Worm (Caenorhabditis elegans): ENCODE results near the gene ZK1307.1.

The ZK1307.1 gene

DNA sequence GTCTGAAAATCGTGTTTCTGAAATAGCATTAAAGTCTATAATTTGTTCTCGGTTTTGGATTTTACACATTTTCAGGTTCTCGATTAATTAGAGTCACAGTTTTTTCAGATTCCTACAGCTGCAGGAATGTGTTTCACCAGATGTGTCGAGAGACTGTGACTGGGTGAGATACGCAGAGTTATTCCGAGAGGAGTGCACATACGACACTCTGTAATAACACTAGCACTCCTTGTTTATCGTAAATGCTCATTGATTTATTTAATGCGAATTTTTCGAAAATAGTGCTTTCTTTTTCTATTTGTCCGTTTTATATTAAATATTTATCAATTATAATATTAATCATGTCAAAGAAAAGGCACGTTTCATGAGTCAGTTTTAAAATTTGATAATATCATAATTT lies 12.0 kb upstream of the ZK1307.1 start, which contains the start of gene ZK1320.11:
TSS of gene ZK1320.11 (plus strand) at position 243 of the 400 bp plus-strand sequence.
- TF ChIP-seq nfya-1 (tag; optimal IDR thresholded peaks at IDR 0.05; ENCODE audit: insufficient read depth) (peak; percentile 34), fkh-10 (GFP tag; optimal IDR thresholded peaks at IDR 0.05) (no peak), pha-4 (tag; optimal IDR thresholded peaks at IDR 0.05) (peak; percentile 19)

DNA sequence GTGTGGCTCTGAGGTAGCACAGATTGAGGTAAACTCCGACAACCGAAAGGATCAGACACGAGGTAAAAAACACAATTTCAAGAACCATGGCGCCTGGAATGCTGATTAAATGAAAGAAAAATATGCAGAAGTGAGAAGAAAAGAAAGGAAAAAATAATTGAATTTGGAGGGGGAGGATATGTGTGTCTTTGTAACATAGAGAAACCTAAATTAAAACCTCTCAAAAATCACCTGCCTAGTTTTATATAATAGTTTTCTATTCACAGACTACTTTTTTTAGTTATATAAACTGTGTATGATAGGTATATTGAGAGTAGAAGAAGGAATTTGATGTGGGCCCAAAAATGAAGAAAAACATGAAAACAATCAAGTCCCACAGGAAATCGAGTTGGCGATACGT lies 10.2 kb upstream of the ZK1307.1 start, which contains the start of gene ZK1320.5:
TSS of gene ZK1320.5 (minus strand) at position 101 of the 400 bp plus-strand sequence.
- no peak for TF ChIP-seq elt-2 (tag; optimal IDR thresholded peaks at IDR 0.05)
- no peak for TF ChIP-seq nfya-1 (tag; optimal IDR thresholded peaks at IDR 0.05; ENCODE audit: insufficient read depth)
- TF ChIP-seq ztf-11 (tag; optimal IDR thresholded peaks at IDR 0.05): no peak
- no peak for TF ChIP-seq elt-1 (tag; optimal IDR thresholded peaks at IDR 0.05)

DNA sequence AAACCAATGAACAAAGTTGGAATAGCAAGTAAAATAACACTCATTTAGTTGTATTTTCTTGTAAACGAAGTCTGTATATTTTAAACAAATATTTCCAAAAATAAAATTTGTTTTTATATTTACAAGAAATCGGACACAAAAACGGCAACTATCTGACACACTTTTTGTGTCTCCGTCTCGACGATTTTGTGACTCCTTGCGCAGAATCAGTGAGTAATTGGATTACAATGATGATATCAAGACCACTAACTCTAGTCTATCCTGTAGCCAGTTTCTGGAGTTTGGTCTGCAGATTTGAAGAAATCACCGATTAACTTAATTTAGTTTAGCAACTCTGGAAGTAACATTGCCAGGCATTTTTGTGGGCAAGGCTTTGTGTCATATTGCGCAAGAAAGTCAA lies 7.4 kb upstream of the ZK1307.1 start, which contains the start of gene cyp-13A10:
TSS of gene cyp-13A10 (minus strand) at position 88 of the 400 bp plus-strand sequence.
- TF ChIP-seq ceh-16 (tag; optimal IDR thresholded peaks at IDR 0.05) (no peak), ZK546.5 (tag; optimal IDR thresholded peaks at IDR 0.05) (no peak), mml-1 (tag; optimal IDR thresholded peaks at IDR 0.05) (no peak), unc-39 (tag; optimal IDR thresholded peaks at IDR 0.05) (no peak), nhr-77 (tag; optimal IDR thresholded peaks at IDR 0.05) (no peak), nhr-23 (tag; optimal IDR thresholded peaks at IDR 0.05) (no peak)

DNA sequence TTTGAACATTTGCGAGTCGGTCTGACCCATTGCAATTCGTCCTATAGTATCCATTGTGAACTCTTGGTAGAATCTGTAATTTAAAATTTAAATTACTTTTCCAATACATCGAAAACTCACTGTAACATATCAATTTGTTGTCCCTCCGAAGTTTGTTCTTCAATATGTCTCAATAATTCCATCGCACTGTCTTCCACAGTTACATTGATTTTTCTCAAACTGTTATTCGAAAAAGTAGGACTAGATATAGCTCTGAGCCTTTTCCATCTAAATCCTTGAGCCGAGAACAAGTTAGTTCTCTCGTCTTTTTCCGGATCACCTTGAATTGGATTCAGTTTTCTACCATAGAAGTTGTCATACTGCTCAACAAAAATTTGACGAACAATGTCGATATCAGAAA lies 6.8 kb upstream of the ZK1307.1 start:
- no peak for TF ChIP-seq mdl-1 (tag; optimal IDR thresholded peaks at IDR 0.05)
- no peak for TF ChIP-seq zag-1 (tag; optimal IDR thresholded peaks at IDR 0.05)
- TF ChIP-seq egl-27 (tag; optimal IDR thresholded peaks at IDR 0.05): no peak
- no peak for TF ChIP-seq nhr-28 (tag; optimal IDR thresholded peaks at IDR 0.05)
- no peak for TF ChIP-seq lin-15B (tag; optimal IDR thresholded peaks at IDR 0.05)
- no peak for TF ChIP-seq ama-1 (optimal IDR thresholded peaks at IDR 0.05)
- no peak for TF ChIP-seq egl-5 (tag; optimal IDR thresholded peaks at IDR 0.05)
- no peak for TF ChIP-seq lin-39 (tag; optimal IDR thresholded peaks at IDR 0.05)
- TF ChIP-seq ceh-82 (tag; optimal IDR thresholded peaks at IDR 0.05): no peak
- no peak for TF ChIP-seq nfya-1 (tag; optimal IDR thresholded peaks at IDR 0.05; ENCODE audit: insufficient read depth)
- TF ChIP-seq ceh-28 (tag; optimal IDR thresholded peaks at IDR 0.05): no peak
- TF ChIP-seq skn-1 (tag; optimal IDR thresholded peaks at IDR 0.05): no peak
- no peak for TF ChIP-seq elt-1 (tag; optimal IDR thresholded peaks at IDR 0.05)
- TF ChIP-seq nhr-76 (tag; optimal IDR thresholded peaks at IDR 0.05): no peak
- TF ChIP-seq ztf-11 (tag; optimal IDR thresholded peaks at IDR 0.05): no peak
- TF ChIP-seq lsy-12 (tag; optimal IDR thresholded peaks at IDR 0.05): no peak

DNA sequence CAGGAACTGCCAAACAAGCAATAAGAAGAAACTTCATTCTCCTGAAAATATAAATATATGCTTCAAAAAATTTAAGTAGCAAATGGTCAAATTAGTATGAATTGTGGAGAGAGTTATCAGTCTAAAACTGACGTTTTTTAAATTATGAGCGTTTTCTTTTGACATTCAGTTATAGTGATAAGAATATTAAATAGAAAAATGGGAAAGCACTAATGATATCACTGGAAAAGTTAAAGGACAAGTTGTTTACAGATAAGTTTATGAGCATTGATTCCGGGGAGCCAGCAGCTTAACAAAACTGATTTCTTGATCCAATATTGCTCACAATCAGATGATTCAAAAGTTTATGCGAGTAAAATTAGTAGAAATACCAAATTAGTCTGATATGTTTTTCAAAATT lies 5.0 kb upstream of the ZK1307.1 start, which contains the start of gene ZK1320.3:
TSS of gene ZK1320.3 (minus strand) at position 41 of the 400 bp plus-strand sequence.
- TF ChIP-seq elt-2 (tag; optimal IDR thresholded peaks at IDR 0.05) (peak; percentile 67), zag-1 (tag; optimal IDR thresholded peaks at IDR 0.05) (no peak), pqm-1 (tag; optimal IDR thresholded peaks at IDR 0.05) (peak; percentile 18), nhr-12 (tag; optimal IDR thresholded peaks at IDR 0.05) (no peak), unc-62 (GFP tag; optimal IDR thresholded peaks at IDR 0.05) (no peak), sea-2 (GFP tag; optimal IDR thresholded peaks at IDR 0.05) (no peak)

DNA sequence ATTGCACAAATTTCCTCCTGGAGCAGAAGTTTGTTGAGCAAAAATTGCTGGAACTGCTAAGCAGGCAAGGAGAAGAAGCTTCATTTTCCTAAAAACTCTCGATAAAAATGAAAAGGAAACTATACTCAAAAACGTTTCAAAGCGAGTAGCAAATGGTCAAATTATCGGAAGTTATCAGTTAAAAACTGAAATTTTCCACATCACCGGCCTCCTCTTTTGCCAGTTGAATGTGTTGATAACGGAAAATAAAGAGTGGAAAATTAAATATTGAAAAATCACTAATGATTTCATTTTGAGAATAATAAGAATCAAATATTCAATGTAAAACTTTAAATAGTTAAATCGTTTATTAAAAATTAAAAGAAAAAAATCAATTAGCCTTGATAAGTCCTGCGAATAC lies 3.5 kb upstream of the ZK1307.1 start, which contains the start of gene ZK1320.2:
TSS of gene ZK1320.2 (minus strand) at position 88 of the 400 bp plus-strand sequence.
- TF ChIP-seq ZK546.5 (tag; optimal IDR thresholded peaks at IDR 0.05) (no peak), ama-1 (optimal IDR thresholded peaks at IDR 0.05) (no peak), pqm-1 (tag; optimal IDR thresholded peaks at IDR 0.05) (peak; percentile 42), elt-2 (tag; optimal IDR thresholded peaks at IDR 0.05) (peak; percentile 66)

DNA sequence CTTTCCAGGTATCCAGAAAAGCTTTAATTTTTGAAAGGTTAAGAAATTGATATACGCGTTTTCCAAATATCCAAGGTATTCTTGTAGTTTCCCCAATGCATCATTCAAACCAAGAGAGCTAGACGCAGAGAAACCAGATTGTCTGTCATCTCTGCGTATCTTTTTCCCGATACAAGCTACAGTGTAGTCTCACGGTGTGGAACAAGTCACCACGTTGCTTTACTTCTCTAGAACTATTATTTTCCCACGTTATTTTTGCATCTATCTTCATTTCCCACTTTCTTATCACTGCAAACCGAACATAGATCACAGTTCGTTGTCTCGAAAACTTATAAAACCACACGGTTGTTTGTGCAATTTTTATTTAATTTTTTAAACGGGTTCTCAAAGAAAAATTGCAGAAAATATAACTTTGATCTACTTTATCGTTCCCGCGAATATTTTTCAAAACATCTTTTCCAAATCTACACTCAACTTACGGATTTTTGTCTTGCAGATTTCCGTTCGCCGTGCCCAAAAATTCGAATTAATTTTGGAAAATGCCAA lies 903 bp upstream of the ZK1307.1 start, which contains the start of gene gstk-1:
TSS of gene gstk-1 (plus strand) at position 496 of the 546 bp plus-strand sequence.
- TF ChIP-seq nhr-11 (tag; optimal IDR thresholded peaks at IDR 0.05): no peak
- peak; percentile 11 for TF ChIP-seq lsy-12 (tag; optimal IDR thresholded peaks at IDR 0.05)
- TF ChIP-seq zag-1 (tag; optimal IDR thresholded peaks at IDR 0.05): no peak
- TF ChIP-seq mml-1 (tag; optimal IDR thresholded peaks at IDR 0.05): no peak
- no peak for TF ChIP-seq ceh-9 (tag; optimal IDR thresholded peaks at IDR 0.05)
- TF ChIP-seq eor-1 (tag; optimal IDR thresholded peaks at IDR 0.05): no peak
- peak; percentile 41 for TF ChIP-seq nhr-43 (tag; optimal IDR thresholded peaks at IDR 0.05; ENCODE audit: poor library complexity, severe bottlenecking)
- TF ChIP-seq nhr-25 (tag; optimal IDR thresholded peaks at IDR 0.05): no peak
- TF ChIP-seq elt-2 (tag; optimal IDR thresholded peaks at IDR 0.05): peak; percentile 87
- no peak for TF ChIP-seq elt-1 (tag; optimal IDR thresholded peaks at IDR 0.05)
- no peak for TF ChIP-seq unc-62 (GFP tag; optimal IDR thresholded peaks at IDR 0.05)
- peak; percentile 44 for TF ChIP-seq nhr-23 (tag; optimal IDR thresholded peaks at IDR 0.05)
- TF ChIP-seq ztf-4 (tag; optimal IDR thresholded peaks at IDR 0.05): no peak
- peak; percentile 74 for TF ChIP-seq pqm-1 (tag; optimal IDR thresholded peaks at IDR 0.05)
- no peak for TF ChIP-seq fkh-10 (GFP tag; optimal IDR thresholded peaks at IDR 0.05)
- peak; percentile 47 for TF ChIP-seq pha-4 (tag; optimal IDR thresholded peaks at IDR 0.05)
- TF ChIP-seq snpc-4 (tag; optimal IDR thresholded peaks at IDR 0.05): no peak
- TF ChIP-seq jun-1 (tag; optimal IDR thresholded peaks at IDR 0.05): no peak
- no peak for TF ChIP-seq daf-12 (tag; optimal IDR thresholded peaks at IDR 0.05)
- TF ChIP-seq ceh-82 (tag; optimal IDR thresholded peaks at IDR 0.05): no peak
- TF ChIP-seq lin-39 (tag; optimal IDR thresholded peaks at IDR 0.05): no peak
- TF ChIP-seq mdl-1 (tag; optimal IDR thresholded peaks at IDR 0.05): no peak
- TF ChIP-seq egl-5 (tag; optimal IDR thresholded peaks at IDR 0.05): no peak
- TF ChIP-seq ZK546.5 (tag; optimal IDR thresholded peaks at IDR 0.05): no peak

All from whole organism, L3 larva.